Fruit fly (Drosophila melanogaster) whole organism, prepupa: ENCODE measurements around the gene Gpdh1.

Source experiments
- Blimp-1 ChIP-seq: fragments of 200-800 bp; sonication (Bioruptor generic); optimal IDR thresholded peaks from 3 replicates; lab custom pipeline; 2017; ENCODE audit warnings: missing biosample characterization, missing genetic modification characterization, mild to moderate bottlenecking, moderate library complexity, missing genetic modification reagents
- CG1621 ChIP-seq: fragments of 200-800 bp; sonication (Bioruptor generic); optimal IDR thresholded peaks from 3 replicates; lab custom pipeline; 2018; ENCODE audit warnings: missing biosample characterization, mild to moderate bottlenecking, missing genetic modification characterization
- Eip78C ChIP-seq: fragments of 200-800 bp; sonication (Bioruptor generic); peaks from one replicate; lab custom pipeline; 2016; ENCODE audit warnings: missing biosample characterization, missing genetic modification characterization
- Gug ChIP-seq: fragments of 200-800 bp; sonication (Bioruptor generic); IDR thresholded peaks from 2 replicates; pipeline ENCODE4 v1.3.6; 2022; ENCODE audit warnings: missing biosample characterization, missing genetic modification characterization
- Hr39 ChIP-seq: fragments of 200-800 bp; sonication (Bioruptor generic); optimal IDR thresholded peaks from 2 replicates; lab custom pipeline; 2016; ENCODE audit warnings: missing biosample characterization, missing genetic modification characterization
- Sox102F ChIP-seq: fragments of 200-800 bp; sonication (Bioruptor generic); optimal IDR thresholded peaks from 2 replicates; lab custom pipeline; 2016; ENCODE audit warnings: missing biosample characterization, mild to moderate bottlenecking, missing genetic modification characterization
- Sox15 ChIP-seq: fragments of 200-800 bp; sonication (Bioruptor generic); optimal IDR thresholded peaks from 3 replicates; lab custom pipeline; 2016; ENCODE audit warnings: missing biosample characterization, missing genetic modification characterization
- eg ChIP-seq: fragments of 200-800 bp; sonication (Bioruptor generic); IDR thresholded peaks from 3 replicates; pipeline ENCODE4 v1.3.6; 2022; ENCODE audit warnings: missing biosample characterization, missing genetic modification characterization

- TF ChIP-seq eg (no peak), Hr39 (GFP tag; lab: Kevin White, UChicago) (no peak), Sox102F (GFP tag; lab: Kevin White, UChicago) (no peak), Eip78C (no peak), Blimp-1 (GFP tag; lab: Kevin White, UChicago) (peak; percentile 20), CG1621 (tag; lab: Kevin White, UChicago) (no peak), Gug (GFP tag; lab: Robert Waterston, UW) (no peak), Sox15 (GFP tag; lab: Kevin White, UChicago) (no peak)
Measured at dm6 chr2L:5983236-5983635, 39.8 kb downstream of the Gpdh1 start.
